Fruit fly (Drosophila melanogaster) whole organism, embryonic: ENCODE measurements around the gene CG43248.

ENCODE experiments used
- Abd-B ChIP-seq: fragments of 200-800 bp; sonication (Bioruptor generic); optimal IDR thresholded peaks from 2 replicates; lab custom pipeline; 2018; ENCODE audit warnings: missing biosample characterization, mild to moderate bottlenecking, missing genetic modification characterization, moderate library complexity
- Adf1 ChIP-seq: fragments of 200-800 bp; sonication (Bioruptor generic); IDR thresholded peaks from 2 replicates; pipeline ENCODE4 v1.3.6; 2022; ENCODE audit warnings: missing biosample characterization, missing genetic modification characterization
- Antp ChIP-seq: fragments of 200-800 bp; sonication (Bioruptor generic); optimal IDR thresholded peaks from 3 replicates; lab custom pipeline; 2016; ENCODE audit warnings: missing biosample characterization, missing genetic modification characterization
- Bteb2 ChIP-seq: fragments of 200-800 bp; sonication (Bioruptor generic); optimal IDR thresholded peaks from 2 replicates; lab custom pipeline; 2016; ENCODE audit warnings: missing biosample characterization, missing genetic modification characterization
- CG10321 ChIP-seq: fragments of 200-800 bp; sonication (Bioruptor generic); IDR thresholded peaks from 2 replicates; pipeline ENCODE4 v1.3.6; 2022; ENCODE audit warnings: missing biosample characterization, missing genetic modification characterization
- CG10959 ChIP-seq: fragments of 200-800 bp; sonication (Bioruptor generic); IDR thresholded peaks from 2 replicates; pipeline ENCODE4 v1.3.6; 2022; ENCODE audit warnings: missing biosample characterization, missing genetic modification characterization
- CG11504 ChIP-seq: fragments of 200-800 bp; sonication (Bioruptor generic); optimal IDR thresholded peaks from 3 replicates; lab custom pipeline; 2019; ENCODE audit warnings: missing biosample characterization, mild to moderate bottlenecking, missing genetic modification characterization, moderate library complexity
- CG12299 ChIP-seq: fragments of 200-800 bp; sonication (Bioruptor generic); optimal IDR thresholded peaks from 2 replicates; lab custom pipeline; 2018; ENCODE audit warnings: missing biosample characterization, mild to moderate bottlenecking, missing genetic modification characterization
- CG12942 ChIP-seq: fragments of 200-800 bp; sonication (Bioruptor generic); optimal IDR thresholded peaks from 3 replicates; lab custom pipeline; 2016; ENCODE audit warnings: missing biosample characterization, missing genetic modification characterization
- CG14667 ChIP-seq: fragments of 200-800 bp; sonication (Bioruptor generic); IDR thresholded peaks from 2 replicates; pipeline ENCODE4 v1.3.6; 2022; ENCODE audit warnings: missing biosample characterization, missing genetic modification characterization
- CG15601 ChIP-seq: fragments of 200-800 bp; sonication (Bioruptor generic); optimal IDR thresholded peaks from 3 replicates; lab custom pipeline; 2019; ENCODE audit warnings: missing biosample characterization, mild to moderate bottlenecking, missing genetic modification characterization, moderate library complexity
- CG17328 ChIP-seq: fragments of 200-800 bp; sonication (Bioruptor generic); IDR thresholded peaks from 2 replicates; pipeline ENCODE4 v1.3.6; 2022; ENCODE audit warnings: missing biosample characterization, missing genetic modification characterization
- CG17802 ChIP-seq: fragments of 200-800 bp; sonication (Bioruptor generic); optimal IDR thresholded peaks from 2 replicates; lab custom pipeline; 2018; ENCODE audit warnings: missing biosample characterization, mild to moderate bottlenecking, missing genetic modification characterization, moderate library complexity
- CG17829 ChIP-seq: fragments of 200-800 bp; optimal IDR thresholded peaks from 2 replicates; lab custom pipeline; 2019; ENCODE audit warnings: missing biosample characterization, mild to moderate bottlenecking, missing genetic modification characterization, moderate library complexity
- CG2129 ChIP-seq: fragments of 200-800 bp; sonication (Bioruptor generic); IDR thresholded peaks from 2 replicates; pipeline ENCODE4 v1.3.6; 2022; ENCODE audit warnings: missing biosample characterization, missing genetic modification characterization; ENCODE audit not compliant: partially characterized antibody
- CG2889 ChIP-seq: fragments of 200-800 bp; sonication (Bioruptor generic); IDR thresholded peaks from 3 replicates; pipeline ENCODE4 v1.3.6; 2022; ENCODE audit warnings: missing biosample characterization, missing genetic modification characterization
- CG32532 ChIP-seq: fragments of 200-800 bp; sonication (Bioruptor generic); IDR thresholded peaks from 2 replicates; pipeline ENCODE4 v1.3.6; 2022; ENCODE audit warnings: missing biosample characterization, missing genetic modification characterization
- CG34224 ChIP-seq: fragments of 200-800 bp; sonication (Bioruptor generic); IDR thresholded peaks from 3 replicates; pipeline ENCODE4 v1.3.6; 2022; ENCODE audit warnings: missing biosample characterization, missing genetic modification characterization; ENCODE audit not compliant: partially characterized antibody
- CG7357 ChIP-seq: fragments of 200-800 bp; sonication (Bioruptor generic); IDR thresholded peaks from 3 replicates; pipeline ENCODE4 v1.3.6; 2022; ENCODE audit warnings: missing biosample characterization, missing genetic modification characterization
- CG8359 ChIP-seq: fragments of 200-800 bp; sonication (Bioruptor generic); optimal IDR thresholded peaks from 2 replicates; lab custom pipeline; 2017; ENCODE audit warnings: missing biosample characterization, mild to moderate bottlenecking, missing genetic modification characterization, borderline replicate concordance
- CG9797 ChIP-seq: fragments of 200-800 bp; sonication (Bioruptor generic); optimal IDR thresholded peaks from 3 replicates; lab custom pipeline; 2018; ENCODE audit warnings: missing biosample characterization, mild to moderate bottlenecking, missing genetic modification characterization
- Dek ChIP-seq: fragments of 200-800 bp; sonication (Bioruptor generic); optimal IDR thresholded peaks from 3 replicates; lab custom pipeline; 2019; ENCODE audit warnings: missing biosample characterization, mild to moderate bottlenecking, missing genetic modification characterization, moderate library complexity
- Dip3 ChIP-seq: fragments of 200-800 bp; sonication (Bioruptor generic); optimal IDR thresholded peaks from 3 replicates; lab custom pipeline; 2016; ENCODE audit warnings: missing biosample characterization, missing genetic modification characterization
- Fer3 ChIP-seq: fragments of 200-800 bp; sonication (Bioruptor generic); optimal IDR thresholded peaks from 2 replicates; lab custom pipeline; 2018; ENCODE audit warnings: missing biosample characterization, mild to moderate bottlenecking, missing genetic modification characterization, moderate library complexity
- HLHmδ ChIP-seq: fragments of 200-800 bp; sonication (Bioruptor generic); optimal IDR thresholded peaks from 2 replicates; lab custom pipeline; 2018; ENCODE audit warnings: missing biosample characterization, mild to moderate bottlenecking, missing genetic modification characterization, moderate library complexity
- Hand ChIP-seq: fragments of 200-800 bp; sonication (Bioruptor generic); optimal IDR thresholded peaks from 2 replicates; lab custom pipeline; 2017; ENCODE audit warnings: mild to moderate bottlenecking, missing biosample characterization, missing genetic modification reagents, missing genetic modification characterization
- Hmx ChIP-seq: fragments of 200-800 bp; sonication (Bioruptor generic); optimal IDR thresholded peaks from 2 replicates; lab custom pipeline; 2016; ENCODE audit warnings: missing biosample characterization, missing genetic modification characterization
- Lim3 ChIP-seq: fragments of 200-800 bp; sonication (Bioruptor generic); IDR thresholded peaks from 2 replicates; pipeline ENCODE4 v1.3.6; 2022; ENCODE audit warnings: missing biosample characterization, missing genetic modification characterization
- Max ChIP-seq: fragments of 200-800 bp; sonication (Bioruptor generic); optimal IDR thresholded peaks from 2 replicates; lab custom pipeline; 2016; ENCODE audit warnings: missing biosample characterization, mild to moderate bottlenecking, missing genetic modification characterization
- Oaz ChIP-seq: fragments of 200-800 bp; sonication (Bioruptor generic); IDR thresholded peaks from 2 replicates; pipeline ENCODE4 v1.3.6; 2022; ENCODE audit warnings: missing biosample characterization, missing genetic modification characterization
- Sox100B ChIP-seq: fragments of 200-800 bp; sonication (Bioruptor generic); optimal IDR thresholded peaks from 3 replicates; lab custom pipeline; 2018; ENCODE audit warnings: missing biosample characterization, mild to moderate bottlenecking, missing genetic modification characterization
- ap ChIP-seq: fragments of 200-800 bp; sonication (Bioruptor generic); IDR thresholded peaks from 2 replicates; pipeline ENCODE4 v1.3.6; 2022; ENCODE audit warnings: missing biosample characterization, missing genetic modification characterization
- br ChIP-seq: fragments of >200 bp; optimal IDR thresholded peaks from 2 replicates; lab custom pipeline; 2017
- bsh ChIP-seq, 2 experiments: fragments of 200-800 bp; sonication (Bioruptor generic); optimal IDR thresholded peaks; 2 replicates each; lab custom pipeline; 2017 to 2018; ENCODE audit warnings: mild to moderate bottlenecking in 2 of 2, missing biosample characterization in 2 of 2, missing genetic modification characterization in 2 of 2, moderate library complexity in 1 of 2
- caup ChIP-seq: fragments of 200-800 bp; sonication (Bioruptor generic); optimal IDR thresholded peaks from 3 replicates; lab custom pipeline; 2017; ENCODE audit warnings: missing biosample characterization, mild to moderate bottlenecking, missing genetic modification characterization, moderate library complexity; ENCODE audit not compliant: severe bottlenecking
- fd102C ChIP-seq: fragments of 200-800 bp; sonication (Bioruptor generic); optimal IDR thresholded peaks from 2 replicates; lab custom pipeline; 2018; ENCODE audit warnings: missing biosample characterization, mild to moderate bottlenecking, missing genetic modification characterization, moderate library complexity
- fd64A ChIP-seq: fragments of 200-800 bp; sonication (Bioruptor generic); optimal IDR thresholded peaks from 3 replicates; lab custom pipeline; 2018; ENCODE audit warnings: missing biosample characterization, mild to moderate bottlenecking, missing genetic modification characterization
- jumu ChIP-seq: fragments of 200-800 bp; sonication (Bioruptor generic); optimal IDR thresholded peaks from 3 replicates; lab custom pipeline; 2016; ENCODE audit warnings: missing biosample characterization, missing genetic modification characterization
- kah ChIP-seq: fragments of 200-800 bp; sonication (Bioruptor generic); optimal IDR thresholded peaks from 2 replicates; lab custom pipeline; 2018; ENCODE audit warnings: missing biosample characterization, mild to moderate bottlenecking, missing genetic modification characterization
- lola ChIP-seq, 3 experiments: fragments of >200 bp in 2 of 3; fragments of 200-800 bp in 1 of 3; sonication (Bioruptor generic) in 1 of 3; optimal IDR thresholded peaks; 2 replicates each; lab custom pipeline; 2017 to 2019; ENCODE audit warnings: missing biosample characterization in 3 of 3, missing genetic modification characterization in 3 of 3, mild to moderate bottlenecking in 1 of 3, moderate library complexity in 1 of 3
- pfk ChIP-seq: fragments of 200-800 bp; sonication (Bioruptor generic); optimal IDR thresholded peaks from 2 replicates; lab custom pipeline; 2018; ENCODE audit warnings: missing biosample characterization, mild to moderate bottlenecking, missing genetic modification characterization, moderate library complexity
- row ChIP-seq: fragments of 200-800 bp; sonication (Bioruptor generic); IDR thresholded peaks from 3 replicates; pipeline ENCODE4 v1.3.6; 2022; ENCODE audit warnings: missing biosample characterization, missing genetic modification characterization
- sens-2 ChIP-seq: fragments of 200-800 bp; sonication (Bioruptor generic); IDR thresholded peaks from 2 replicates; pipeline ENCODE4 v1.3.6; 2022; ENCODE audit warnings: missing biosample characterization, missing genetic modification characterization
- so ChIP-seq: fragments of 200-800 bp; sonication (Bioruptor generic); IDR thresholded peaks from 3 replicates; pipeline ENCODE4 v1.3.6; 2022; ENCODE audit warnings: missing biosample characterization, missing genetic modification characterization
- ssp ChIP-seq: fragments of 200-800 bp; sonication (Bioruptor generic); IDR thresholded peaks from 2 replicates; pipeline ENCODE4 v1.3.6; 2022; ENCODE audit warnings: missing biosample characterization, missing genetic modification characterization
- sug ChIP-seq: fragments of 200-800 bp; optimal IDR thresholded peaks from 2 replicates; lab custom pipeline; 2019; ENCODE audit warnings: missing biosample characterization, mild to moderate bottlenecking, missing genetic modification characterization, moderate library complexity
- tin ChIP-seq: fragments of 200-800 bp; sonication (Bioruptor generic); optimal IDR thresholded peaks from 3 replicates; lab custom pipeline; 2016; ENCODE audit warnings: missing biosample characterization, missing genetic modification characterization
- unc-4 ChIP-seq: fragments of 200-800 bp; sonication (Bioruptor generic); IDR thresholded peaks from 2 replicates; pipeline ENCODE4 v1.3.6; 2022; ENCODE audit warnings: missing biosample characterization, missing genetic modification characterization; ENCODE audit not compliant: partially characterized antibody
- zen ChIP-seq: fragments of 200-800 bp; sonication (Bioruptor generic); optimal IDR thresholded peaks from 3 replicates; lab custom pipeline; 2018; ENCODE audit warnings: missing biosample characterization, mild to moderate bottlenecking, missing genetic modification characterization, moderate library complexity

Gene CG43248

DNA sequence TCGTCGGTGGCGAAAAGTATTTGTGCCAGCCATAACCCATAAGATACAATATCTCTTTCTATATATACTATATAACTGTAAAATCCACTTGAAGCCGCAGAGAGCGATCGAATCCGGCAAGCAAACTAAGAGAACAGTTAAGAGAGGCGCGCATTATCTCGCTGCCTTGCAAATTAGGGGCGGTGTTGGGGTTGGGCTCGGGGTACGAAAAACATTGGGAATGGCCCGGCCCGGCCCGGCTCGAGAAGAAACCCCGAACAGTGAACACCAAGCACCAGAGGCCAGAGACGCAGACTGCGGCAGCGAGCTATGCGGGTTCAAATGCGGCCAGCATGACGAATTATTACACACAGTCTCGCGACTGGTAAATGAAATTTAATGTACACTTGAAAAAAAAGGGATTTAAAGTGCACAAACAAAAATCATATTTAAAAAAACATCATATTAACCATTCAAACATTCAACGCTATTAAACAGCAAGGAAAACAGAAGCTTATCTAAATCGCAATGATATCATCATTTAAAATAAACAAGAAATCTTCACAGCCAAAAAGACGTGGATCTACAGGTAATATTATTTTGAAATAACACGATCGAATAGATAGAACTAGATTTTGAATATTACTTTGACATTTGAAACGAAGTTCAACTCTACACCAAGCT lies 1.2 kb upstream of the CG43248 start (continued):
- TF ChIP-seq CG11504 (tag; lab: Kevin White, UChicago): peak; percentile 76
- TF ChIP-seq Abd-B: peak; percentile 15
- peak; percentile 52; the same call in 1 of the 2 replicates for TF ChIP-seq sens-2 (GFP tag; lab: Robert Waterston, UW)
- no peak for TF ChIP-seq tin (GFP tag; lab: Kevin White, UChicago)
- peak; percentile 14 for TF ChIP-seq sug
- TF ChIP-seq CG7357: no peak
- no peak for TF ChIP-seq CG34224 (GFP tag; lab: Robert Waterston, UW)
- no peak for TF ChIP-seq CG8359 (GFP tag; lab: Kevin White, UChicago)
- TF ChIP-seq CG15601: no peak
- TF ChIP-seq pfk (GFP tag; lab: Kevin White, UChicago): no peak
- no peak for TF ChIP-seq Lim3 (GFP tag; lab: Robert Waterston, UW)
- TF ChIP-seq so (GFP tag; lab: Robert Waterston, UW): 0 out of 3 replicates have a peak, but pooled peaks have one; percentile 25
- TF ChIP-seq br (lab: Kevin White, UChicago): no peak
- no peak for TF ChIP-seq Bteb2
- no peak for TF ChIP-seq Dip3 (GFP tag; lab: Kevin White, UChicago)
- TF ChIP-seq CG14667 (GFP tag; lab: Robert Waterston, UW): no peak
- TF ChIP-seq CG17802 (tag; lab: Kevin White, UChicago): no peak
- TF ChIP-seq CG12299: no peak
- TF ChIP-seq lola (GFP tag; optimal IDR thresholded peaks at IDR 0.05; lab: Kevin White, UChicago): peak in 1 of 3 experiments; percentile 42
- TF ChIP-seq fd64A (GFP tag; lab: Kevin White, UChicago): no peak
- TF ChIP-seq ssp (GFP tag; lab: Robert Waterston, UW): no peak
- TF ChIP-seq CG10321 (GFP tag; lab: Robert Waterston, UW): no peak
- TF ChIP-seq Antp (GFP tag; lab: Kevin White, UChicago): peak; percentile 27
- peak; percentile 78 for TF ChIP-seq Sox100B
- no peak for TF ChIP-seq fd102C (GFP tag; lab: Kevin White, UChicago)
- TF ChIP-seq Max (GFP tag; lab: Kevin White, UChicago): peak; percentile 27
- no peak for TF ChIP-seq ap
- TF ChIP-seq CG12942: no peak
- no peak for TF ChIP-seq CG2889 (GFP tag; lab: Robert Waterston, UW)
- peak; percentile 58 for TF ChIP-seq CG32532 (GFP tag; lab: Robert Waterston, UW)
- peak; percentile 24; the same call in 1 of the 2 replicates for TF ChIP-seq CG10959
- TF ChIP-seq bsh (GFP tag; optimal IDR thresholded peaks at IDR 0.05; lab: Kevin White, UChicago): peak in 1 of 2 experiments; percentile 15
- TF ChIP-seq zen: no peak
- TF ChIP-seq Hmx: no peak
- no peak for TF ChIP-seq CG9797 (GFP tag; lab: Kevin White, UChicago)
- TF ChIP-seq unc-4 (GFP tag; lab: Robert Waterston, UW): no peak
- no peak for TF ChIP-seq caup (GFP tag; lab: Kevin White, UChicago)
- no peak for TF ChIP-seq Hand (GFP tag; lab: Kevin White, UChicago)
- peak; percentile 48 for TF ChIP-seq row (GFP tag; lab: Robert Waterston, UW)
- TF ChIP-seq jumu (GFP tag; lab: Kevin White, UChicago): no peak
- TF ChIP-seq Fer3 (tag; lab: Kevin White, UChicago): peak; percentile 16
- TF ChIP-seq Dek (tag; lab: Kevin White, UChicago): no peak
- TF ChIP-seq Adf1 (GFP tag; lab: Robert Waterston, UW): peak; percentile 76
- TF ChIP-seq CG17328 (GFP tag; lab: Robert Waterston, UW): peak; percentile 34; the same call in 1 of the 2 replicates
- TF ChIP-seq Oaz (GFP tag; lab: Robert Waterston, UW): 0 out of 2 replicates have a peak, but pooled peaks have one; percentile 15
- peak; percentile 14 for TF ChIP-seq CG17829 (tag; lab: Kevin White, UChicago)
- no peak for TF ChIP-seq kah
- TF ChIP-seq CG2129 (GFP tag; lab: Robert Waterston, UW): no peak
- TF ChIP-seq HLHmδ (GFP tag; lab: Kevin White, UChicago): no peak
